Fruit fly (Drosophila melanogaster) whole organism, pupa: Measurements from ENCODE around the gene Rexo5.

Source experiments
- CG14655 ChIP-seq: fragments of 200-800 bp; sonication (Bioruptor generic); optimal IDR thresholded peaks from 3 replicates; lab custom pipeline; 2017; ENCODE audit warnings: mild to moderate bottlenecking, missing biosample characterization, missing genetic modification reagents, missing genetic modification characterization
- CG15710 ChIP-seq: fragments of 200-800 bp; sonication (Bioruptor generic); optimal IDR thresholded peaks from 2 replicates; lab custom pipeline; 2018; ENCODE audit warnings: missing biosample characterization, mild to moderate bottlenecking, missing genetic modification characterization, moderate library complexity
- CG34367 ChIP-seq: fragments of 200-800 bp; sonication (Bioruptor generic); optimal IDR thresholded peaks from 2 replicates; lab custom pipeline; 2018; ENCODE audit warnings: missing biosample characterization, mild to moderate bottlenecking, missing genetic modification characterization
- CG8159 ChIP-seq: fragments of 200-800 bp; sonication (Bioruptor generic); optimal IDR thresholded peaks from 3 replicates; lab custom pipeline; 2018; ENCODE audit warnings: missing biosample characterization, mild to moderate bottlenecking, missing genetic modification characterization, moderate library complexity
- D1 ChIP-seq: fragments of 200-800 bp; sonication (Bioruptor generic); optimal IDR thresholded peaks from 2 replicates; lab custom pipeline; 2018; ENCODE audit warnings: missing biosample characterization, mild to moderate bottlenecking, missing genetic modification characterization, moderate library complexity
- EcR ChIP-seq: fragments of 200-800 bp; sonication (Bioruptor generic); optimal IDR thresholded peaks from 3 replicates; lab custom pipeline; 2019; ENCODE audit warnings: missing biosample characterization, missing genetic modification characterization, mild to moderate bottlenecking, moderate library complexity, missing genetic modification reagents
- Ets98B ChIP-seq: fragments of 200-800 bp; sonication (Bioruptor generic); IDR thresholded peaks from 2 replicates; pipeline ENCODE4 v1.3.6; 2022; ENCODE audit warnings: missing biosample characterization, missing genetic modification characterization
- Pif1A ChIP-seq: fragments of 200-800 bp; sonication (Bioruptor generic); optimal IDR thresholded peaks from 3 replicates; lab custom pipeline; 2016; ENCODE audit warnings: missing biosample characterization, missing genetic modification characterization
- Snoo ChIP-seq: fragments of 200-800 bp; sonication (Bioruptor generic); optimal IDR thresholded peaks from 3 replicates; lab custom pipeline; 2017; ENCODE audit warnings: missing biosample characterization, mild to moderate bottlenecking, missing genetic modification characterization, inconsistent platforms
- fd96Ca ChIP-seq: fragments of 200-800 bp; sonication (Bioruptor generic); IDR thresholded peaks from 3 replicates; pipeline ENCODE4 v1.3.6; 2022; ENCODE audit warnings: missing biosample characterization, missing genetic modification characterization

DNA sequence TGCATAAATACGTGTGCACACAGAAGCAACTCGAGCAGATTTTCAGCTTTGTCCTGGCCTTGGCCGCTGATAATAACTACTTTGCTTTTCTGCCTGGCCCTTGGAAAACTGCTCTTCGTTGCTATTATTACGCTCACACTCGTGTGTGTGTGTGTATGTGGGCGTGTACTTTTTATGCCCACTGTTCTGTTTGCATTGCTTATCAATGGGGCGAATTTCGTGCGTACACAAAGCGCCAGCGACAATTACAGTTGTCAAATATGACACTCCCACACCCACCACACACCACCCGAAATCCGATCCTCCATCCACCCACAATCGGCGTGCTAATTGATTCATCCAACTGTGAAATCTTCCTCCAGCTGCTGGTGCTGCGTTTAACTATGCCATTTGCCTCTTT is 9.2 kb downstream of the Rexo5 start:
- TF ChIP-seq CG15710 (tag; lab: Kevin White, UChicago) (no peak), Snoo (tag; lab: Kevin White, UChicago) (no peak), D1 (tag; lab: Kevin White, UChicago) (no peak), CG8159 (tag; lab: Kevin White, UChicago) (no peak), EcR (GFP tag; lab: Kevin White, UChicago) (no peak), CG14655 (no peak), Pif1A (GFP tag; lab: Kevin White, UChicago) (no peak), fd96Ca (0 out of 3 replicates have a peak, but pooled peaks have one; percentile 6), CG34367 (tag; lab: Kevin White, UChicago) (no peak), Ets98B (GFP tag; lab: Robert Waterston, UW) (no peak)
